Fruit fly (Drosophila melanogaster) whole organism, embryonic: Measurements from ENCODE around the gene CG7332.

Experiments used
- CG10321 ChIP-seq: fragments of 200-800 bp; sonication (Bioruptor generic); IDR thresholded peaks from 2 replicates; pipeline ENCODE4 v1.3.6; 2022; ENCODE audit warnings: missing biosample characterization, missing genetic modification characterization
- CG10366 ChIP-seq: fragments of 200-800 bp; sonication (Bioruptor generic); IDR thresholded peaks from 2 replicates; pipeline ENCODE4 v1.3.6; 2022; ENCODE audit warnings: missing biosample characterization, missing genetic modification characterization
- CG10462 ChIP-seq: fragments of 200-800 bp; sonication (Bioruptor generic); optimal IDR thresholded peaks from 2 replicates; lab custom pipeline; 2016; ENCODE audit warnings: missing biosample characterization, missing genetic modification characterization
- CG11504 ChIP-seq: fragments of 200-800 bp; sonication (Bioruptor generic); optimal IDR thresholded peaks from 3 replicates; lab custom pipeline; 2019; ENCODE audit warnings: missing biosample characterization, mild to moderate bottlenecking, missing genetic modification characterization, moderate library complexity
- CG11695 ChIP-seq: fragments of 200-800 bp; sonication (Bioruptor generic); IDR thresholded peaks from 3 replicates; pipeline ENCODE4 v1.3.6; 2022; ENCODE audit warnings: missing biosample characterization, missing genetic modification characterization
- CG11696 ChIP-seq: fragments of 200-800 bp; sonication (Bioruptor generic); IDR thresholded peaks from 2 replicates; pipeline ENCODE4 v1.3.6; 2022; ENCODE audit warnings: missing biosample characterization, missing genetic modification characterization
- CG12391 ChIP-seq: fragments of 200-800 bp; sonication (Bioruptor generic); optimal IDR thresholded peaks from 3 replicates; lab custom pipeline; 2018; ENCODE audit warnings: missing biosample characterization, mild to moderate bottlenecking, missing genetic modification characterization, moderate library complexity
- CG12744 ChIP-seq: fragments of 200-800 bp; sonication (Bioruptor generic); optimal IDR thresholded peaks from 2 replicates; lab custom pipeline; 2016; ENCODE audit warnings: missing biosample characterization, missing genetic modification characterization
- CG14050 ChIP-seq: fragments of 200-800 bp; sonication (Bioruptor generic); IDR thresholded peaks from 3 replicates; pipeline ENCODE4 v1.3.6; 2022; ENCODE audit warnings: missing biosample characterization, missing genetic modification characterization
- CG15514 ChIP-seq: fragments of 200-800 bp; sonication (Bioruptor generic); optimal IDR thresholded peaks from 3 replicates; lab custom pipeline; 2017; ENCODE audit warnings: missing biosample characterization, missing genetic modification characterization, mild to moderate bottlenecking, moderate library complexity, missing genetic modification reagents
- CG1603 ChIP-seq: fragments of 200-800 bp; sonication (Bioruptor generic); optimal IDR thresholded peaks from 2 replicates; lab custom pipeline; 2019; ENCODE audit warnings: missing biosample characterization, mild to moderate bottlenecking, missing genetic modification characterization, moderate library complexity
- CG1792 ChIP-seq: fragments of 200-800 bp; sonication (Bioruptor generic); optimal IDR thresholded peaks from 2 replicates; lab custom pipeline; 2016; ENCODE audit warnings: missing biosample characterization, missing genetic modification characterization
- CG18619 ChIP-seq: fragments of 200-800 bp; sonication (Bioruptor generic); optimal IDR thresholded peaks from 3 replicates; lab custom pipeline; 2017; ENCODE audit warnings: missing biosample characterization, mild to moderate bottlenecking, missing genetic modification characterization
- CG2129 ChIP-seq: fragments of 200-800 bp; sonication (Bioruptor generic); IDR thresholded peaks from 2 replicates; pipeline ENCODE4 v1.3.6; 2022; ENCODE audit warnings: missing biosample characterization, missing genetic modification characterization; ENCODE audit not compliant: partially characterized antibody
- CG6791 ChIP-seq: fragments of 200-800 bp; sonication (Bioruptor generic); IDR thresholded peaks from 3 replicates; pipeline ENCODE4 v1.3.6; 2022; ENCODE audit warnings: missing biosample characterization, missing genetic modification characterization; ENCODE audit not compliant: partially characterized antibody
- CG7963 ChIP-seq: fragments of 200-800 bp; sonication (Bioruptor generic); IDR thresholded peaks from 3 replicates; pipeline ENCODE4 v1.3.6; 2022; ENCODE audit warnings: missing biosample characterization, missing genetic modification characterization; ENCODE audit not compliant: partially characterized antibody
- CG8089 ChIP-seq: fragments of 200-800 bp; sonication (Bioruptor generic); optimal IDR thresholded peaks from 3 replicates; lab custom pipeline; 2016; ENCODE audit warnings: missing biosample characterization, missing genetic modification characterization
- CG8359 ChIP-seq: fragments of 200-800 bp; sonication (Bioruptor generic); optimal IDR thresholded peaks from 2 replicates; lab custom pipeline; 2017; ENCODE audit warnings: missing biosample characterization, mild to moderate bottlenecking, missing genetic modification characterization, borderline replicate concordance
- CG8478 ChIP-seq: fragments of >200 bp; optimal IDR thresholded peaks from 2 replicates; lab custom pipeline; 2018
- CG9932 ChIP-seq: fragments of 200-800 bp; sonication (Bioruptor generic); IDR thresholded peaks from 2 replicates; pipeline ENCODE4 v1.3.6; 2022; ENCODE audit warnings: missing biosample characterization, missing genetic modification characterization
- ERR ChIP-seq: fragments of 200-800 bp; sonication (Bioruptor generic); optimal IDR thresholded peaks from 2 replicates; lab custom pipeline; 2016; ENCODE audit warnings: missing biosample characterization, missing genetic modification characterization
- Fer1 ChIP-seq: fragments of 200-800 bp; sonication (Bioruptor generic); optimal IDR thresholded peaks from 2 replicates; lab custom pipeline; 2017; ENCODE audit warnings: missing biosample characterization, mild to moderate bottlenecking, missing genetic modification characterization
- H2.0 ChIP-seq: fragments of 200-800 bp; sonication (Bioruptor generic); IDR thresholded peaks from 2 replicates; pipeline ENCODE4 v1.3.6; 2022; ENCODE audit warnings: missing biosample characterization, missing genetic modification characterization
- Mes4 ChIP-seq: fragments of 200-800 bp; sonication (Bioruptor generic); optimal IDR thresholded peaks from 2 replicates; lab custom pipeline; 2016; ENCODE audit warnings: missing biosample characterization, missing genetic modification characterization
- Nf-YB ChIP-seq: fragments of 200-800 bp; sonication (Bioruptor generic); optimal IDR thresholded peaks from 3 replicates; lab custom pipeline; 2019; ENCODE audit warnings: missing biosample characterization, mild to moderate bottlenecking, missing genetic modification characterization, moderate library complexity
- Opbp ChIP-seq: fragments of 200-800 bp; sonication (Bioruptor generic); IDR thresholded peaks from 3 replicates; pipeline ENCODE4 v1.3.6; 2022; ENCODE audit warnings: missing biosample characterization, missing genetic modification characterization; ENCODE audit not compliant: partially characterized antibody
- Sin3A ChIP-seq: fragments of >200 bp; optimal IDR thresholded peaks from 2 replicates; lab custom pipeline; 2018
- Taf1 ChIP-seq: fragments of 200-800 bp; sonication (Bioruptor generic); IDR thresholded peaks from 2 replicates; pipeline ENCODE4 v1.3.6; 2022; ENCODE audit warnings: missing biosample characterization, missing genetic modification characterization
- Tbp ChIP-seq: fragments of >200 bp; optimal IDR thresholded peaks from 2 replicates; lab custom pipeline; 2018; ENCODE audit warnings: missing biosample characterization, missing genetic modification characterization
- Vsx1 ChIP-seq: fragments of 200-800 bp; sonication (Bioruptor generic); optimal IDR thresholded peaks from 2 replicates; lab custom pipeline; 2017; ENCODE audit warnings: missing biosample characterization, mild to moderate bottlenecking, missing genetic modification characterization, missing genetic modification reagents
- ase ChIP-seq: fragments of 200-800 bp; sonication (Bioruptor generic); IDR thresholded peaks from 3 replicates; pipeline ENCODE4 v1.3.6; 2022; ENCODE audit warnings: missing biosample characterization, missing genetic modification characterization
- ash1 ChIP-seq: fragments of 200-800 bp; sonication (Bioruptor generic); optimal IDR thresholded peaks from 2 replicates; lab custom pipeline; 2018; ENCODE audit warnings: missing biosample characterization, mild to moderate bottlenecking, missing genetic modification characterization
- bsh ChIP-seq, 2 experiments: fragments of 200-800 bp; sonication (Bioruptor generic); optimal IDR thresholded peaks; 2 replicates each; lab custom pipeline; 2017 to 2018; ENCODE audit warnings: mild to moderate bottlenecking in 2 of 2, missing biosample characterization in 2 of 2, missing genetic modification characterization in 2 of 2, moderate library complexity in 1 of 2
- caup ChIP-seq: fragments of 200-800 bp; sonication (Bioruptor generic); optimal IDR thresholded peaks from 3 replicates; lab custom pipeline; 2017; ENCODE audit warnings: missing biosample characterization, mild to moderate bottlenecking, missing genetic modification characterization, moderate library complexity; ENCODE audit not compliant: severe bottlenecking
- chif ChIP-seq, 2 experiments: fragments of 200-800 bp; sonication (Bioruptor generic); optimal IDR thresholded peaks; 3 replicates each; lab custom pipeline; 2016; ENCODE audit warnings: missing biosample characterization in 2 of 2, missing genetic modification characterization in 2 of 2
- dimm ChIP-seq: fragments of 200-800 bp; sonication (Bioruptor generic); IDR thresholded peaks from 2 replicates; pipeline ENCODE4 v1.3.6; 2022; ENCODE audit warnings: missing biosample characterization, missing genetic modification characterization
- dmrt11E ChIP-seq: fragments of 200-800 bp; sonication (Bioruptor generic); optimal IDR thresholded peaks from 3 replicates; lab custom pipeline; 2018; ENCODE audit warnings: missing biosample characterization, mild to moderate bottlenecking, missing genetic modification characterization, moderate library complexity
- dysf ChIP-seq: fragments of 200-800 bp; sonication (Bioruptor generic); IDR thresholded peaks from 3 replicates; pipeline ENCODE4 v1.3.6; 2022; ENCODE audit warnings: missing biosample characterization, missing genetic modification characterization
- h ChIP-seq: fragments of >200 bp; optimal IDR thresholded peaks from 2 replicates; lab custom pipeline; 2017
- ham ChIP-seq: fragments of 200-800 bp; sonication (Bioruptor generic); IDR thresholded peaks from 2 replicates; pipeline ENCODE4 v1.3.6; 2022; ENCODE audit warnings: missing biosample characterization, missing genetic modification characterization
- jigr1 ChIP-seq: fragments of 200-800 bp; sonication (Bioruptor generic); IDR thresholded peaks from 3 replicates; pipeline ENCODE4 v1.3.6; 2022; ENCODE audit warnings: missing biosample characterization, missing genetic modification characterization
- nau ChIP-seq: fragments of 200-800 bp; sonication (Bioruptor generic); optimal IDR thresholded peaks from 3 replicates; lab custom pipeline; 2017; ENCODE audit warnings: missing biosample characterization, mild to moderate bottlenecking, missing genetic modification characterization, missing genetic modification reagents
- nerfin-1 ChIP-seq: fragments of 200-800 bp; sonication (Bioruptor generic); optimal IDR thresholded peaks from 3 replicates; lab custom pipeline; 2019; ENCODE audit warnings: missing biosample characterization, mild to moderate bottlenecking, missing genetic modification characterization, moderate library complexity
- pho ChIP-seq: fragments of 200-800 bp; sonication (Bioruptor generic); optimal IDR thresholded peaks from 2 replicates; lab custom pipeline; 2016; ENCODE audit warnings: missing biosample characterization, missing genetic modification characterization
- prd ChIP-seq, 3 experiments: fragments of >200 bp in 2 of 3; fragments of 200-800 bp in 1 of 3; sonication (Bioruptor generic) in 1 of 3; optimal IDR thresholded peaks in 2 of 3; IDR thresholded peaks in 1 of 3; 2 replicates in 2 of 3; 3 replicates in 1 of 3; pipeline versions ENCODE4 v1.3.6 to Lab custom; 2017 to 2022; ENCODE audit warnings: missing biosample characterization in 1 of 3, missing genetic modification characterization in 1 of 3
- sisA ChIP-seq: fragments of 200-800 bp; sonication (Bioruptor generic); IDR thresholded peaks from 2 replicates; pipeline ENCODE4 v1.3.6; 2022; ENCODE audit warnings: missing biosample characterization, missing genetic modification characterization
- stc ChIP-seq: fragments of 200-800 bp; sonication (Bioruptor generic); IDR thresholded peaks from 2 replicates; pipeline ENCODE4 v1.3.6; 2022; ENCODE audit warnings: missing biosample characterization, missing genetic modification characterization
- tgo ChIP-seq: fragments of 200-800 bp; sonication (Bioruptor generic); IDR thresholded peaks from 3 replicates; pipeline ENCODE4 v1.3.6; 2022; ENCODE audit warnings: missing biosample characterization, missing genetic modification characterization
- zfh1 ChIP-seq: fragments of 200-800 bp; sonication (Bioruptor generic); IDR thresholded peaks from 3 replicates; pipeline ENCODE4 v1.3.6; 2022; ENCODE audit warnings: missing biosample characterization, missing genetic modification characterization

CG7332 gene

DNA sequence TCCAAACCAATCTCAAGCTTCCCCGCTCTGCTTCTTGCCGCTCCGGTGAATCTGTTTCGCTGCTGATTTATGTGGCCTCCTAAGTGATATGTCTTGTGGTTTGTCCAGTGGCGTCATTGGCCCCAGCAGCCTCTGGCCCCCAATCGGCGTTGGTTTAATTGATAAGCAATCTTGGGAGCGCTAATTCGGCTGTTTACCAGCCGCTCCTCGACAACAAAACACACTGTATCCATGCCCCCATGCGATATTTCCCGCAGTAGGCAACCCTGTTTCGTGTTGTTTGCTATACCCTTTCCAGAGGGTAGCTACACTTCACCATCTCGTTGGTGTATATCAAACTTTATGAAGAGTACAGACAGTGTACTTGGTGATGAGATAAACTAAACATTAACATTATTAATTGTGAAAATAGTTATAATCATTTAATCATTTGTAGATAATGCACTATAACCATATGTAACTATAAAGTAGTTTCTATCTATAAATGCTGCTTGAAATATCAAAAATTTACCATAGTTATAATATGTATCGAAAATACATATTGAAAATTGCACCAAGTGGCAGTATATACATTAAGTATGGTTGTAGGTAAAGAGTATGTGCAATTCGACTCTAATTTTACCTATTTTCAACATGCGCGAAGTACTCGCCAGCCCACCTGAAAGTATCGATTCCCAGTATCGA is 35.8 kb upstream of the CG7332 start, which contains the start of gene shop (continued):
- TF ChIP-seq Opbp (GFP tag; lab: Robert Waterston, UW) (0 out of 3 replicates have a peak, but pooled peaks have one; percentile 24), stc (GFP tag; lab: Robert Waterston, UW) (peak; percentile 52), CG1603 (tag; lab: Kevin White, UChicago) (peak; percentile 73), CG8089 (GFP tag; lab: Kevin White, UChicago) (peak; percentile 46), CG11696 (GFP tag; lab: Robert Waterston, UW) (0 out of 2 replicates have a peak, but pooled peaks have one; percentile 27), CG1792 (GFP tag; lab: Kevin White, UChicago) (peak; percentile 54), Sin3A (lab: Kevin White, UChicago) (no peak), CG12744 (peak; percentile 35), H2.0 (GFP tag; lab: Robert Waterston, UW) (peak; percentile 63), CG10366 (GFP tag; lab: Robert Waterston, UW) (peak; percentile 67), chif (GFP tag; optimal IDR thresholded peaks at IDR 0.05; lab: Kevin White, UChicago) (peak; percentile 34 to 79), nerfin-1 (tag; lab: Kevin White, UChicago) (peak; percentile 81), ash1 (GFP tag; lab: Kevin White, UChicago) (no peak), tgo (GFP tag; lab: Robert Waterston, UW) (peak; percentile 73), Mes4 (peak; percentile 65), CG15514 (GFP tag; lab: Kevin White, UChicago) (peak; percentile 46), CG9932 (peak; percentile 73), zfh1 (GFP tag; lab: Robert Waterston, UW) (peak; percentile 76; the same call in 2 of the 3 replicates), ERR (GFP tag; lab: Kevin White, UChicago) (peak; percentile 56), CG11695 (GFP tag; lab: Robert Waterston, UW) (peak; percentile 82), bsh (GFP tag; optimal IDR thresholded peaks at IDR 0.05; lab: Kevin White, UChicago) (peak; percentile 78 to 81), CG11504 (tag; lab: Kevin White, UChicago) (peak; percentile 90), nau (GFP tag; lab: Kevin White, UChicago) (no peak), Vsx1 (GFP tag; lab: Kevin White, UChicago) (peak; percentile 69), jigr1 (GFP tag; lab: Robert Waterston, UW) (no peak), CG10462 (GFP tag; lab: Kevin White, UChicago) (peak; percentile 64), dmrt11E (peak; percentile 72), Nf-YB (GFP tag; lab: Kevin White, UChicago) (peak; percentile 72), CG6791 (GFP tag; lab: Robert Waterston, UW) (0 out of 3 replicates have a peak, but pooled peaks have one; percentile 55), CG8478 (lab: Kevin White, UChicago) (no peak), caup (GFP tag; lab: Kevin White, UChicago) (peak; percentile 68), CG12391 (peak; percentile 90), CG18619 (GFP tag; lab: Kevin White, UChicago) (peak; percentile 91), sisA (GFP tag; lab: Robert Waterston, UW) (peak; percentile 83), h (lab: Kevin White, UChicago) (no peak), Tbp (GFP tag; lab: Kevin White, UChicago) (no peak), Taf1 (no peak), CG14050 (GFP tag; lab: Robert Waterston, UW) (peak; percentile 60; the same call in 2 of the 3 replicates), dimm (GFP tag; lab: Robert Waterston, UW) (0 out of 2 replicates have a peak, but pooled peaks have one; percentile 29), prd (optimal IDR thresholded peaks at IDR 0.05; lab: Kevin White, UChicago) (no peak), prd (GFP tag; IDR thresholded peaks at IDR 0.05; lab: Robert Waterston, UW) (peak; percentile 76; the same call in 2 of the 3 replicates), CG2129 (GFP tag; lab: Robert Waterston, UW) (no peak), CG10321 (GFP tag; lab: Robert Waterston, UW) (no peak), dysf (peak; percentile 89), ham (GFP tag; lab: Robert Waterston, UW) (no peak), CG7963 (GFP tag; lab: Robert Waterston, UW) (no peak; the same call in 2 of the 3 replicates), Fer1 (peak; percentile 84), ase (GFP tag; lab: Robert Waterston, UW) (peak; percentile 71; the same call in 1 of the 3 replicates), pho (peak; percentile 84), CG8359 (peak; percentile 47)
